Fruit fly (Drosophila melanogaster): ENCODE results near the gene CG12576.

DNA sequence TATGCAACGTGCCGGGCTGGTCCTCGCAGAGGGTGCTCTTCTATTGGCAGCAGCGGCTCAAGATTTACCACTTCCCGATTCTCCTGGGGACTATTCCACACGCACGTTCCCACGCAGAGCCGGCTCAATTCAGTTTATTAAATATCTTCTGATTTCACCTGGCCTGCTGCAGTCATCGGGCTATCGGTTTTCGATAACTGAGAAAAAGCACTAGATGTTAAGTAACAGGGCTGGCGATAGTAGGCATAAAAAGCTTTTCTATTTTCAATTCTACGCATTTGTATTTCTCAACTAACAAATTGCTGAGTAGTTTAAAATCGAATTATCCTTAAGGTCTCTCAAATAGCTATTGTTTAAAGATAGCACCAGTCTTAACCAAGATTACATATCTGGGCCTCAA, 10.3 kb downstream of the CG12576 start, which contains the start of gene CG14613:
- TF ChIP-seq Abd-B (GFP tag; optimal IDR thresholded peaks at IDR 0.05) (no peak), usp (GFP tag; optimal IDR thresholded peaks at IDR 0.05) (no peak), pan (optimal IDR thresholded peaks at IDR 0.05) (no peak), Vsx2 (GFP tag; optimal IDR thresholded peaks at IDR 0.05; ENCODE audit: partially characterized antibody) (no peak)
